Worm (Caenorhabditis elegans): ENCODE results near the gene fars-2.
"Not testable (repeated sequence)": the region's sequence is repeated elsewhere in the genome, so short reads cannot be mapped to it uniquely, and the experiment has no call there.

The fars-2 gene

DNA sequence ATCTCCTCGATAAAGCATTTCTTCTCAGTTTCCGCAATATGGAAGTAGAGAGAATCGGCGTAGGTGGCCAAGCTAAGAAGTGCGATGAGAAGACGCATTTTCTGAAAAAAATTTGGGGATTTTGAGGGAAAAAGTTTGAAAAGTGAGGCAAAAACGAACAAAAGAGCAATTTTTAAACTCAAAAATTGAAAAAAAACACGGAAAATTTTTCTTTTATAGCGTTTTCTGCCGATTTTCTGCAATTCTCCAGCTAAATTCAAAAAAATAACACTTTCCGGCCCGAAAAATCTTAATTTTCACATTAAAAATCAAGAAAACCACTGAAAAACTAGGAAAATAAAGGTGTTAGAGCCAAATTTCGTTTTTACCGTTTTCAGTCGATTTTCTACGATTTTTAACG is 41.8 kb upstream of the fars-2 start, which contains the start of gene tmed-4:
TSS of gene tmed-4 (minus strand) at position 101 of the 400 bp plus-strand sequence.
- TF ChIP-seq lin-29 (GFP tag; IDR thresholded peaks at IDR 0.05); pqm-1 (tag; optimal IDR thresholded peaks at IDR 0.05); egl-27 (tag; optimal IDR thresholded peaks at IDR 0.05): not testable (repeated sequence)

DNA sequence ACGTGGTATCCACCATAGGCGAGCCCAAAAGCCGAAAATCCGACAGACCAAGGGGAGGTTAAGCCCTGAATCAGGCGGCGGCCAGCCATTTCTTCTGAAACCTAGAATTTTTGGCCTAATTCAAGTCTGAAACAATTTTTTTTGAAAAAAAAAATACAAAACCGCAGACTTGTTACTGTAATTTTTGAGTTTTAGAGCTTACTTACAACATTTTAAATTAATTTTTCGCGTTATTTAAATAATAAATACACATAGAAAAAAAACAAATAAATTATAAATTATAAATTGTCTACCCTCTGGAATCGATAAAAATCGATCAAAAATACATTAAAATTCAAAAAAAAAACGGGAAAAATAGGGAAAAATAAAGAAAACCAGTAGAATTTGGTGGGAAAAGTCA is 39.3 kb upstream of the fars-2 start, which contains the start of gene dhs-24:
TSS of gene dhs-24 (minus strand) at position 101 of the 400 bp plus-strand sequence.
- TF ChIP-seq ama-1 (optimal IDR thresholded peaks at IDR 0.05), result peak; percentile 55
- TF ChIP-seq lin-38 (GFP tag; IDR thresholded peaks at IDR 0.05), result 0 out of 2 replicates have a peak, but pooled peaks have one; percentile 21
- 0 out of 2 replicates have a peak, but pooled peaks have one; percentile 13 for TF ChIP-seq snpc-1.2 (GFP tag; IDR thresholded peaks at IDR 0.05)
- TF ChIP-seq daf-12 (tag; optimal IDR thresholded peaks at IDR 0.05), result no peak

DNA sequence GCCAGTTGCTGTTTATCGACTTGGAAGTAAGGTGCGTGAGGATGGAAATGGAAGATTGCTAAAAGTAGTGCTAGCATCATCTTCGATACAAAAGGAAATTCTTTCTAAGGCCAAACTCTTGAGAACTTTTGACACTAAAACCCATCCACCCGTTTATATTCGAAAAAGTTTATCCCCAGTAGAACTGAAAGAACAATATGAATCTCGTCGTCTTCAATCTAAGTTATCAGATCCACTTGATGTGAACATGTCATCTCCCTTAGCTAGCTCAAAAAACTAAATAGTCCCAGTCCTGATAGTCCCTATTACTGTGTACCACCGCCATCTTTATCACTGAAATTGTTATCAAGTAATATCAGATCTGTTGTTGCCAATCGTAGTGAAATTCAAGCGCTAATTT is 29.7 kb upstream of the fars-2 start:
- TF ChIP-seq ceh-82 (tag; optimal IDR thresholded peaks at IDR 0.05), result no peak
- no peak for TF ChIP-seq ceh-62 (tag; optimal IDR thresholded peaks at IDR 0.05)
- peak in 1 of 2 experiments; percentile 50 for TF ChIP-seq unc-62 (GFP tag; optimal IDR thresholded peaks at IDR 0.05 in 1 of 2)
- no peak for TF ChIP-seq unc-62 (tag; optimal IDR thresholded peaks at IDR 0.05)
- TF ChIP-seq cey-2 (tag; optimal IDR thresholded peaks at IDR 0.05; ENCODE audit: borderline replicate concordance, insufficient read depth), result no peak
- no peak for TF ChIP-seq php-3 (GFP tag; IDR thresholded peaks at IDR 0.05)

DNA sequence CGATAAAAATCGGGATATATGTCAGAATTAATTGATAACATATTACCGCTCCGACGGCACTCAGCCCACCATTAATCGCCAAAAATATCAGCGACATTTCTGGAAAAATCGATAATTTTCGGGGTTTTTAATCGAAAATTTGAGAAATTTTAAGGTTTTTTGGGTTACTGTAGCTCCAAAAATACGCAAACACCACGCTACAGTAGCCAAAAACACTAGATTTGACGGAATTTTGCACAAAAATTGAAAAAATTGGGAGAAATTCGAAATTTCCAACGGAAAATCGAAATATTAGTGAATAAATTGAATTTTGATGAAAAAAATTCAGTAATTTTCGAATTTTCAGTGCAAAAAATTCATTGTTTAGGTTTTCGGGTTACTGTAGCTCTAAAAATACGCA is 27.0 kb upstream of the fars-2 start, which contains the start of gene algn-7:
TSS of gene algn-7 (minus strand) at position 101 of the 400 bp plus-strand sequence.
- TF ChIP-seq ztf-7 (tag; optimal IDR thresholded peaks at IDR 0.05) (no peak), dmd-9 (GFP tag; IDR thresholded peaks at IDR 0.05) (no peak)

DNA sequence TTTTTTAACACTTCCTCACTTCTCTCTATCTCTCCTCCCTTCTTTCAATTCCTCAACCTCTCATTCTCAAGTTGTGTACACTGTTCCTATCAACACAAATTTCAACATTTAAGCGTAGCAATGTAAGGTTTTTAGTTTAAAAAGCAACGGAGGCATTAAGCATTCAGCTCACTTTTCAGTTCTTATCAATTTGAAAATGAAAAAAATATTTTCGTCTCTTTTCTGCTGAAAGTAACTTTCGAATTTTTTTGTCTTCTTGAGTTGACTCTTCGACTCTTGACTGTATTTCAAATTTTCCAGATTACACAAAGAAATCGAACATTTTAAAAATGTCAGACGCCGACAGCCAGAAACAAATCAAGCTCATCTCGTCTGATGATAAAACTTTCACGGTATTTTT is 16.7 kb upstream of the fars-2 start, which contains the start of gene skr-4:
TSS of gene skr-4 (plus strand) at position 301 of the 400 bp plus-strand sequence.
- TF ChIP-seq pqm-1 (tag; optimal IDR thresholded peaks at IDR 0.05), result peak; percentile 3
- no peak for TF ChIP-seq daf-16 (GFP tag; optimal IDR thresholded peaks at IDR 0.05)
- TF ChIP-seq daf-16 (tag; optimal IDR thresholded peaks at IDR 0.05), result peak; percentile 51
- no peak for TF ChIP-seq madf-5 (GFP tag; IDR thresholded peaks at IDR 0.05)

DNA sequence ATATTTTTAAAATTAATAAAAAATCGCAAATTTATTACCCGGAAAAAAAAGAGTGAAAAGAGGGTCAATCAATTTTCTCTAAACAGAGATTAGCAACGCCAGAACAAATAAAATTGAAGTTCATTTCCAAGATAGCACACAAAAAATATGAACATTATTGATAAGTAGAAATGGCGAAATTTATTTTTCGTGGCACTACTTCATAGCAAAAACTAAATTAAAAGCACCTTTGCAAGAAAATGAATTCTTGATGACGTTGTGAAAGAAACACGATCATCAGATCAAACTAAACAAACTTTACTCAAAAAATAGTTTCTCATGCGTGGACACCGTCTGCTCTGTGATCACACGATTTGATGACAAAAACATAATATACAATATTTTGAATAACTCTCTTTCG is 15.4 kb upstream of the fars-2 start, which contains the start of gene Y60A3A.16:
TSS of gene Y60A3A.16 (minus strand) at position 101 of the 400 bp plus-strand sequence.
- TF ChIP-seq aha-1 (tag) (peak; percentile 54), gei-8 (GFP tag; optimal IDR thresholded peaks at IDR 0.05) (no peak), unc-62 (GFP tag; optimal IDR thresholded peaks at IDR 0.05 in 1 of 2) (peak in 1 of 2 experiments; percentile 33), unc-62 (tag; optimal IDR thresholded peaks at IDR 0.05) (no peak)

DNA sequence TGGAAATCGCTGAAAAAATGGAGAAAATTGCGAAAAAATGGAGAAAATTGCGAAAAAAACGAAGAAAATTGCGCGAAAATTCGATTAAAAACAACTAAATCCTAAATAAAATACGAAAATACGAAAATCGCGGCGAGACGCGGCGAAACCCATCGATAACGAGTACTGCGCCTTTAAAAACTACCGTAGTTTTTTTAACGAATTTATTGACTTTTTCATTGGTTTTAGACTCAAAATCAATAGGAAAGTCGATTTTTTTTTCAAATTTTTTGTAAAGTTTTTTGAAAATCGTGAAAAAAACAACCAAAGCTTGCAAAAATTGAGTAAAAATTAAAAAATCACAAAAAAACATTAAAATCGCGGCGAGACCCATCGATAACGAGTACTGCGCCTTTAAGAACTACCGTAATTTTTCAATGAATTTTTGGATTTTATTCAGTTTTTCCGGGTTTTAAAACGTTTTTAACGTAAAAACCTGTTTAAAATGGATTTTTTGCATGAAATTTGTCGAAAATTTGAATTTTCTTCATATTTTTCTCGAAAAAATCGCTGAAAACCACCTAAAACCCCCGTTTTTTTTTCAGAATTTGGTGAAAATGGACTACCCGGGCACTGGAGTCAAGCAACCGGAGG is 8.9 kb upstream of the fars-2 start, which contains the start of the genes chk-2 and Y60A3A.19:
TSS of gene chk-2 (minus strand) at position 51 of the 633 bp plus-strand sequence.
TSS of gene Y60A3A.19 (plus strand) at position 583 of the 633 bp plus-strand sequence.
- TF ChIP-seq F10B5.3 (tag; optimal IDR thresholded peaks at IDR 0.05) (no peak), F49E8.2 (tag; optimal IDR thresholded peaks at IDR 0.05; ENCODE audit: borderline replicate concordance) (peak; percentile 41), Y75B8A.6 (GFP tag; IDR thresholded peaks at IDR 0.05) (no peak), lim-7 (GFP tag; IDR thresholded peaks at IDR 0.05) (no peak), Y105C5A.15 (GFP tag; IDR thresholded peaks at IDR 0.05) (no peak), nhr-42 (GFP tag; IDR thresholded peaks at IDR 0.05) (no peak), hlh-11 (tag; optimal IDR thresholded peaks at IDR 0.05) (no peak), mes-2 (tag; optimal IDR thresholded peaks at IDR 0.05; ENCODE audit: poor library complexity, severe bottlenecking) (no peak)

Measured in whole organism, L4 larva.